Fruit fly (Drosophila melanogaster): ENCODE results near the gene Pdha.

Gene Pdha

DNA sequence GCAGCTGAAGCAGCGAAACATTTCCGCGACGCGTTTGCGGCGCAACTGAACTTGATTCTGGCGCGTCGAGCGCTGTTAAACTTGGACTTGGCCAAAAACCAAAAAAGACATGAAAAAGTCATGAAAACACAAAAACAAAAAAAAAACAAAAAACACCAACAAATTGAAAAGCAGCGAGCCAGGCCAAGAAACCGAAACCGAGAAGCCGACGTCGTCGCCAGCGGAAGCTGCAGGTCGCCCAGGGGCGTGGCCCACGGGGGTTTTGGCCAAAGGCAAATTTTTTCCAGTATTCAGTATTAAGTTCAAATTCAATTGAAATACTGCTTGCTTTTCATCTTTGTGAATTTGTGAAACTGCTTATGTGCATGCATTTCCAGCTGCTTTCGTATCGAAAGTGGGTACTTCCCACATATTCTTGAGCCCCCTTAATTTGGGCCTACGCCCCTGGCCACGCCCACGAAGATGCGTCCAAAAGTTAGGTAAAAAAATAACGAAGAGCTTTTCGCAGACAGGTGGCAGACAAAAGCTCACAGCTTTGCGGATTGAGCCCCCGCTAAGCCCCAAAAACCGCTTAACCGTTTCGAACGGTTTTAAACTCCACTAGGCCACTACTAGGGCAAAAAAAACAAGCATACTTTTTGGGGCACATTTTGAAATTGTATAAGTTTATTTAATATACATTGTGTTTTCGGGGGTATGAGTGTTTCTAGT is 35.3 kb upstream of the Pdha start, which contains the start of gene CG3009 (continued):
- TF ChIP-seq CG9215 (GFP tag; IDR thresholded peaks at IDR 0.05) (peak; percentile 96), al (GFP tag; IDR thresholded peaks at IDR 0.05) (peak; percentile 97), CG3838 (GFP tag; optimal IDR thresholded peaks at IDR 0.05) (peak; percentile 91), klu (GFP tag; IDR thresholded peaks at IDR 0.05) (peak; percentile 98), mld (GFP tag; IDR thresholded peaks at IDR 0.05; ENCODE audit: partially characterized antibody) (no peak), Usf (GFP tag; optimal IDR thresholded peaks at IDR 0.05) (peak; percentile 93), C15 (GFP tag; IDR thresholded peaks at IDR 0.05) (peak; percentile 94), CG11456 (GFP tag; IDR thresholded peaks at IDR 0.05) (peak; percentile 98), CG18764 (GFP tag; optimal IDR thresholded peaks at IDR 0.05) (peak; percentile 92), HmgD (GFP tag; optimal IDR thresholded peaks at IDR 0.05) (peak; percentile 98), tio (GFP tag; optimal IDR thresholded peaks at IDR 0.05) (peak; percentile 93), CG6175 (GFP tag; IDR thresholded peaks at IDR 0.05) (peak; percentile 96), gce (GFP tag; IDR thresholded peaks at IDR 0.05) (peak; percentile 95), CkIIα-i1 (GFP tag; IDR thresholded peaks at IDR 0.05) (peak; percentile 90), CG15479 (GFP tag; optimal IDR thresholded peaks at IDR 0.05) (no peak), Sin3A (optimal IDR thresholded peaks at IDR 0.05) (no peak), dati (GFP tag; IDR thresholded peaks at IDR 0.05) (peak; percentile 87), CG17186 (GFP tag; optimal IDR thresholded peaks at IDR 0.05) (peak; percentile 83), sr (GFP tag; IDR thresholded peaks at IDR 0.05) (peak; percentile 99), Dad (GFP tag; optimal IDR thresholded peaks at IDR 0.05) (peak; percentile 98), grn (GFP tag; optimal IDR thresholded peaks at IDR 0.05) (peak; percentile 79), Dip2 (GFP tag; IDR thresholded peaks at IDR 0.05) (peak; percentile 75), CG12219 (GFP tag; optimal IDR thresholded peaks at IDR 0.05) (peak; percentile 98), seq (GFP tag; IDR thresholded peaks at IDR 0.05) (peak; percentile 98), inv (GFP tag; IDR thresholded peaks at IDR 0.05; ENCODE audit: partially characterized antibody) (no peak), tx (GFP tag; optimal IDR thresholded peaks at IDR 0.05) (peak; percentile 98), CG31388 (GFP tag; optimal IDR thresholded peaks at IDR 0.05) (peak; percentile 94), sima (GFP tag; optimal IDR thresholded peaks at IDR 0.05) (peak; percentile 92), tna (GFP tag; IDR thresholded peaks at IDR 0.05; ENCODE audit: partially characterized antibody) (no peak), CG6791 (GFP tag; IDR thresholded peaks at IDR 0.05; ENCODE audit: partially characterized antibody) (no peak), CG10267 (tag; optimal IDR thresholded peaks at IDR 0.05) (peak; percentile 88), CG31441 (GFP tag; IDR thresholded peaks at IDR 0.05) (peak; percentile 96), CG10462 (GFP tag; optimal IDR thresholded peaks at IDR 0.05) (peak; percentile 94), Max (GFP tag; optimal IDR thresholded peaks at IDR 0.05) (peak; percentile 93), twi (tag; optimal IDR thresholded peaks at IDR 0.05) (peak; percentile 88), ATbp (GFP tag; optimal IDR thresholded peaks at IDR 0.05) (peak; percentile 98), CG4730 (GFP tag; IDR thresholded peaks at IDR 0.05) (peak; percentile 95), CG12769 (tag; optimal IDR thresholded peaks at IDR 0.05) (peak; percentile 98), Atf6 (GFP tag; IDR thresholded peaks at IDR 0.05) (peak; percentile 98), Eip74EF (GFP tag; optimal IDR thresholded peaks at IDR 0.05) (peak in 1 of 2 experiments; percentile 97), Mad (GFP tag; optimal IDR thresholded peaks at IDR 0.05) (peak; percentile 98), gcm (GFP tag; optimal IDR thresholded peaks at IDR 0.05) (peak; percentile 96), CG2120 (GFP tag; optimal IDR thresholded peaks at IDR 0.05) (peak; percentile 99), CG9609 (GFP tag; optimal IDR thresholded peaks at IDR 0.05) (peak; percentile 98), CG9817 (tag; optimal IDR thresholded peaks at IDR 0.05) (peak; percentile 97), CG17568 (GFP tag; optimal IDR thresholded peaks at IDR 0.05) (peak; percentile 95), wek (GFP tag; optimal IDR thresholded peaks at IDR 0.05) (peak; percentile 90), slbo (GFP tag; IDR thresholded peaks at IDR 0.05) (peak; percentile 99), CG34422 (GFP tag; IDR thresholded peaks at IDR 0.05) (peak; percentile 98), fru (optimal IDR thresholded peaks at IDR 0.05) (no peak), CG34224 (GFP tag; IDR thresholded peaks at IDR 0.05; ENCODE audit: partially characterized antibody) (no peak)
